Fruit fly (Drosophila melanogaster) whole organism, embryonic: ENCODE results near the gene hbt.

ENCODE experiments used
- Asciz ChIP-seq: fragments of 200-800 bp; sonication (Bioruptor generic); optimal IDR thresholded peaks from 2 replicates; lab custom pipeline; 2017; ENCODE audit warnings: missing biosample characterization, mild to moderate bottlenecking, missing genetic modification characterization, missing genetic modification reagents
- B-H2 ChIP-seq: fragments of 200-800 bp; sonication (Bioruptor generic); optimal IDR thresholded peaks from 2 replicates; lab custom pipeline; 2018; ENCODE audit warnings: missing biosample characterization, mild to moderate bottlenecking, missing genetic modification characterization
- CG10147 ChIP-seq: fragments of 200-800 bp; sonication (Bioruptor generic); optimal IDR thresholded peaks from 2 replicates; lab custom pipeline; 2019; ENCODE audit warnings: missing biosample characterization, mild to moderate bottlenecking, missing genetic modification characterization, moderate library complexity
- CG1024 ChIP-seq: fragments of 200-800 bp; sonication (Bioruptor generic); IDR thresholded peaks from 2 replicates; pipeline ENCODE4 v1.3.6; 2022; ENCODE audit warnings: missing biosample characterization, missing genetic modification characterization
- CG10543 ChIP-seq: fragments of 200-800 bp; sonication (Bioruptor generic); optimal IDR thresholded peaks from 3 replicates; lab custom pipeline; 2017; ENCODE audit warnings: missing biosample characterization, mild to moderate bottlenecking, missing genetic modification characterization, moderate library complexity
- CG10979 ChIP-seq: fragments of 200-800 bp; sonication (Bioruptor generic); optimal IDR thresholded peaks from 2 replicates; lab custom pipeline; 2018; ENCODE audit warnings: missing biosample characterization, mild to moderate bottlenecking, missing genetic modification characterization, moderate library complexity
- CG12155 ChIP-seq: fragments of 200-800 bp; sonication (Bioruptor generic); optimal IDR thresholded peaks from 3 replicates; lab custom pipeline; 2016; ENCODE audit warnings: missing biosample characterization, missing genetic modification characterization
- CG12744 ChIP-seq: fragments of 200-800 bp; sonication (Bioruptor generic); optimal IDR thresholded peaks from 2 replicates; lab custom pipeline; 2016; ENCODE audit warnings: missing biosample characterization, missing genetic modification characterization
- CG13287 ChIP-seq: fragments of 200-800 bp; sonication (Bioruptor generic); IDR thresholded peaks from 2 replicates; pipeline ENCODE4 v1.3.6; 2022; ENCODE audit warnings: missing biosample characterization, missing genetic modification characterization; ENCODE audit not compliant: partially characterized antibody
- CG15479 ChIP-seq: fragments of 200-800 bp; sonication (Bioruptor generic); optimal IDR thresholded peaks from 3 replicates; lab custom pipeline; 2019; ENCODE audit warnings: missing biosample characterization, mild to moderate bottlenecking, missing genetic modification characterization, moderate library complexity
- CG1602 ChIP-seq: fragments of 200-800 bp; sonication (Bioruptor generic); optimal IDR thresholded peaks from 3 replicates; lab custom pipeline; 2016; ENCODE audit warnings: missing biosample characterization, missing genetic modification characterization
- CG16779 ChIP-seq: fragments of 200-800 bp; sonication (Bioruptor generic); IDR thresholded peaks from 2 replicates; pipeline ENCODE4 v1.3.6; 2022; ENCODE audit warnings: missing biosample characterization, missing genetic modification characterization
- CG16815 ChIP-seq: fragments of 200-800 bp; sonication (Bioruptor generic); optimal IDR thresholded peaks from 3 replicates; lab custom pipeline; 2017; ENCODE audit warnings: missing biosample characterization, mild to moderate bottlenecking, missing genetic modification characterization
- CG17328 ChIP-seq: fragments of 200-800 bp; sonication (Bioruptor generic); IDR thresholded peaks from 2 replicates; pipeline ENCODE4 v1.3.6; 2022; ENCODE audit warnings: missing biosample characterization, missing genetic modification characterization
- CG17359 ChIP-seq: fragments of 200-800 bp; sonication (Bioruptor generic); optimal IDR thresholded peaks from 3 replicates; lab custom pipeline; 2018; ENCODE audit warnings: missing biosample characterization, mild to moderate bottlenecking, missing genetic modification characterization, moderate library complexity
- CG17361 ChIP-seq: fragments of 200-800 bp; sonication (Bioruptor generic); IDR thresholded peaks from 3 replicates; pipeline ENCODE4 v1.3.6; 2022; ENCODE audit warnings: missing biosample characterization, missing genetic modification characterization
- CG2120 ChIP-seq: fragments of 200-800 bp; sonication (Bioruptor generic); optimal IDR thresholded peaks from 3 replicates; lab custom pipeline; 2016; ENCODE audit warnings: missing biosample characterization, missing genetic modification characterization
- CG2199 ChIP-seq: fragments of 200-800 bp; sonication (Bioruptor generic); IDR thresholded peaks from 3 replicates; pipeline ENCODE4 v1.3.6; 2022; ENCODE audit warnings: missing biosample characterization, missing genetic modification characterization
- CG30403 ChIP-seq: fragments of 200-800 bp; sonication (Bioruptor generic); optimal IDR thresholded peaks from 3 replicates; lab custom pipeline; 2016; ENCODE audit warnings: missing biosample characterization, missing genetic modification characterization
- CG31441 ChIP-seq: fragments of 200-800 bp; sonication (Bioruptor generic); IDR thresholded peaks from 2 replicates; pipeline ENCODE4 v1.3.6; 2022; ENCODE audit warnings: missing biosample characterization, missing genetic modification characterization
- CG3847 ChIP-seq: fragments of 200-800 bp; sonication (Bioruptor generic); IDR thresholded peaks from 2 replicates; pipeline ENCODE4 v1.3.6; 2022; ENCODE audit warnings: missing biosample characterization, missing genetic modification characterization
- CG4424 ChIP-seq: fragments of 200-800 bp; sonication (Bioruptor generic); optimal IDR thresholded peaks from 3 replicates; lab custom pipeline; 2016; ENCODE audit warnings: missing biosample characterization, missing genetic modification characterization
- CG4820 ChIP-seq: fragments of 200-800 bp; sonication (Bioruptor generic); optimal IDR thresholded peaks from 3 replicates; lab custom pipeline; 2016; ENCODE audit warnings: missing biosample characterization, missing genetic modification characterization
- CG9727 ChIP-seq: fragments of 200-800 bp; sonication (Bioruptor generic); optimal IDR thresholded peaks from 3 replicates; lab custom pipeline; 2017; ENCODE audit warnings: missing biosample characterization, mild to moderate bottlenecking, missing genetic modification characterization
- Chrac-16 ChIP-seq: fragments of 200-800 bp; sonication (Bioruptor generic); optimal IDR thresholded peaks from 3 replicates; lab custom pipeline; 2016; ENCODE audit warnings: missing biosample characterization, missing genetic modification characterization
- Ets97D ChIP-seq: fragments of 200-800 bp; sonication (Bioruptor generic); optimal IDR thresholded peaks from 3 replicates; lab custom pipeline; 2016; ENCODE audit warnings: missing biosample characterization, missing genetic modification characterization
- Gsc ChIP-seq: fragments of 200-800 bp; sonication (Bioruptor generic); IDR thresholded peaks from 2 replicates; pipeline ENCODE4 v1.3.6; 2022; ENCODE audit warnings: missing biosample characterization, missing genetic modification characterization
- HmgD ChIP-seq: fragments of 200-800 bp; sonication (Bioruptor generic); optimal IDR thresholded peaks from 3 replicates; lab custom pipeline; 2016; ENCODE audit warnings: missing biosample characterization, missing genetic modification characterization
- MBD-R2 ChIP-seq: fragments of 200-800 bp; sonication (Bioruptor generic); IDR thresholded peaks from 2 replicates; pipeline ENCODE4 v1.3.6; 2022; ENCODE audit warnings: missing biosample characterization, missing genetic modification characterization
- Med ChIP-seq: fragments of 200-800 bp; sonication (Bioruptor generic); peaks from one replicate; lab custom pipeline; 2016; ENCODE audit warnings: missing biosample characterization, missing genetic modification characterization, mild to moderate bottlenecking, inconsistent platforms, moderate library complexity
- Meics ChIP-seq: fragments of 200-800 bp; sonication (Bioruptor generic); optimal IDR thresholded peaks from 2 replicates; lab custom pipeline; 2017; ENCODE audit warnings: missing biosample characterization, mild to moderate bottlenecking, missing genetic modification characterization
- Mes4 ChIP-seq: fragments of 200-800 bp; sonication (Bioruptor generic); optimal IDR thresholded peaks from 2 replicates; lab custom pipeline; 2016; ENCODE audit warnings: missing biosample characterization, missing genetic modification characterization
- Sin3A ChIP-seq: fragments of >200 bp; optimal IDR thresholded peaks from 2 replicates; lab custom pipeline; 2018
- Sry-β ChIP-seq: fragments of 200-800 bp; sonication (Bioruptor generic); optimal IDR thresholded peaks from 2 replicates; lab custom pipeline; 2018; ENCODE audit warnings: missing biosample characterization, mild to moderate bottlenecking, missing genetic modification characterization, moderate library complexity
- Xbp1 ChIP-seq: fragments of 200-800 bp; sonication (Bioruptor generic); optimal IDR thresholded peaks from 3 replicates; lab custom pipeline; 2016; ENCODE audit warnings: missing biosample characterization, mild to moderate bottlenecking, missing genetic modification characterization
- ato ChIP-seq: fragments of 200-800 bp; sonication (Bioruptor generic); IDR thresholded peaks from 2 replicates; pipeline ENCODE4 v1.3.6; 2022; ENCODE audit warnings: missing biosample characterization, missing genetic modification characterization; ENCODE audit not compliant: partially characterized antibody
- br ChIP-seq: fragments of >200 bp; optimal IDR thresholded peaks from 2 replicates; lab custom pipeline; 2017
- dmrt11E ChIP-seq: fragments of 200-800 bp; sonication (Bioruptor generic); optimal IDR thresholded peaks from 3 replicates; lab custom pipeline; 2018; ENCODE audit warnings: missing biosample characterization, mild to moderate bottlenecking, missing genetic modification characterization, moderate library complexity
- dmrt99B ChIP-seq: fragments of 200-800 bp; sonication (Bioruptor generic); optimal IDR thresholded peaks from 2 replicates; lab custom pipeline; 2018; ENCODE audit warnings: missing biosample characterization, mild to moderate bottlenecking, missing genetic modification characterization, moderate library complexity
- ftz-f1 ChIP-seq: fragments of 200-800 bp; sonication (Bioruptor generic); optimal IDR thresholded peaks from 2 replicates; lab custom pipeline; 2016; ENCODE audit warnings: missing biosample characterization, missing genetic modification characterization
- gsb ChIP-seq: fragments of 200-800 bp; sonication (Bioruptor generic); IDR thresholded peaks from 2 replicates; pipeline ENCODE4 v1.3.6; 2022; ENCODE audit warnings: missing biosample characterization, missing genetic modification characterization
- hbn ChIP-seq: fragments of 200-800 bp; sonication (Bioruptor generic); IDR thresholded peaks from 2 replicates; pipeline ENCODE4 v1.3.6; 2022; ENCODE audit warnings: missing biosample characterization, missing genetic modification characterization; ENCODE audit not compliant: partially characterized antibody
- jumu ChIP-seq: fragments of 200-800 bp; sonication (Bioruptor generic); optimal IDR thresholded peaks from 3 replicates; lab custom pipeline; 2016; ENCODE audit warnings: missing biosample characterization, missing genetic modification characterization
- kah ChIP-seq: fragments of 200-800 bp; sonication (Bioruptor generic); optimal IDR thresholded peaks from 2 replicates; lab custom pipeline; 2018; ENCODE audit warnings: missing biosample characterization, mild to moderate bottlenecking, missing genetic modification characterization
- odd ChIP-seq: fragments of 200-800 bp; sonication (Bioruptor generic); optimal IDR thresholded peaks from 2 replicates; lab custom pipeline; 2017; ENCODE audit warnings: missing biosample characterization, mild to moderate bottlenecking, missing genetic modification characterization
- p53 ChIP-seq: fragments of 200-800 bp; sonication (Bioruptor generic); optimal IDR thresholded peaks from 2 replicates; lab custom pipeline; 2016; ENCODE audit warnings: missing biosample characterization, missing genetic modification characterization
- ro ChIP-seq: fragments of 200-800 bp; sonication (Bioruptor generic); IDR thresholded peaks from 2 replicates; pipeline ENCODE4 v1.3.6; 2022; ENCODE audit warnings: missing biosample characterization, missing genetic modification characterization
- sd ChIP-seq: fragments of 200-800 bp; sonication (Bioruptor generic); optimal IDR thresholded peaks from 3 replicates; lab custom pipeline; 2018; ENCODE audit warnings: missing biosample characterization, mild to moderate bottlenecking, missing genetic modification characterization, moderate library complexity
- sens ChIP-seq: fragments of 200-800 bp; sonication (Bioruptor generic); peaks from one replicate; lab custom pipeline; 2016; ENCODE audit warnings: missing biosample characterization, missing genetic modification characterization
- stwl ChIP-seq: fragments of 200-800 bp; sonication (Bioruptor generic); optimal IDR thresholded peaks from 3 replicates; lab custom pipeline; 2018; ENCODE audit warnings: missing biosample characterization, mild to moderate bottlenecking, missing genetic modification characterization, moderate library complexity
- tap ChIP-seq: fragments of 200-800 bp; optimal IDR thresholded peaks from 3 replicates; lab custom pipeline; 2019; ENCODE audit warnings: missing biosample characterization, mild to moderate bottlenecking, missing genetic modification characterization, moderate library complexity
- trem ChIP-seq: fragments of 200-800 bp; optimal IDR thresholded peaks from 3 replicates; lab custom pipeline; 2019; ENCODE audit warnings: missing biosample characterization, mild to moderate bottlenecking, missing genetic modification characterization, moderate library complexity
- usp ChIP-seq: fragments of >200 bp; optimal IDR thresholded peaks from 2 replicates; lab custom pipeline; 2017; ENCODE audit warnings: missing biosample characterization, missing genetic modification characterization

hbt gene

dm6 chr2L:13289689-13290088, 41.2 kb downstream of the hbt start, which contains the start of gene CG31729 (continued):
- TF ChIP-seq p53 (GFP tag; lab: Kevin White, UChicago) (no peak), dmrt99B (tag; lab: Kevin White, UChicago) (no peak), B-H2 (GFP tag; lab: Kevin White, UChicago) (no peak), CG12744 (GFP tag; lab: Kevin White, UChicago) (no peak), CG17359 (tag; lab: Kevin White, UChicago) (no peak), MBD-R2 (GFP tag; lab: Robert Waterston, UW) (0 out of 2 replicates have a peak, but pooled peaks have one; percentile 38), CG3847 (GFP tag; lab: Robert Waterston, UW) (peak; percentile 28; the same call in 1 of the 2 replicates), CG9727 (no peak), CG15479 (GFP tag; lab: Kevin White, UChicago) (no peak), Gsc (GFP tag; lab: Robert Waterston, UW) (no peak), dmrt11E (tag; lab: Kevin White, UChicago) (no peak), CG2120 (GFP tag; lab: Kevin White, UChicago) (peak; percentile 27), stwl (tag; lab: Kevin White, UChicago) (peak; percentile 59), trem (tag; lab: Kevin White, UChicago) (peak; percentile 30), CG12155 (GFP tag; lab: Kevin White, UChicago) (peak; percentile 3), Med (GFP tag; lab: Kevin White, UChicago) (peak; percentile 79), br (lab: Kevin White, UChicago) (no peak), CG10979 (no peak), CG10543 (GFP tag; lab: Kevin White, UChicago) (no peak), CG4424 (GFP tag; lab: Kevin White, UChicago) (peak; percentile 28), Ets97D (GFP tag; lab: Kevin White, UChicago) (peak; percentile 50), CG30403 (GFP tag; lab: Kevin White, UChicago) (peak; percentile 41), ro (no peak), Xbp1 (GFP tag; lab: Kevin White, UChicago) (peak; percentile 25), hbn (GFP tag; lab: Robert Waterston, UW) (no peak), Asciz (GFP tag; lab: Kevin White, UChicago) (no peak), CG4820 (GFP tag; lab: Kevin White, UChicago) (peak; percentile 33), ftz-f1 (GFP tag; lab: Kevin White, UChicago) (peak; percentile 35), Mes4 (GFP tag; lab: Kevin White, UChicago) (no peak), Chrac-16 (peak; percentile 13), ato (GFP tag; lab: Robert Waterston, UW) (no peak), CG1602 (GFP tag; lab: Kevin White, UChicago) (no peak), CG31441 (GFP tag; lab: Robert Waterston, UW) (no peak), gsb (no peak), CG17328 (GFP tag; lab: Robert Waterston, UW) (no peak), Sin3A (no peak), kah (no peak), usp (no peak), Sry-β (no peak), tap (tag; lab: Kevin White, UChicago) (no peak), Meics (no peak), sens (peak; percentile 85), jumu (GFP tag; lab: Kevin White, UChicago) (no peak), CG1024 (no peak), CG13287 (GFP tag; lab: Robert Waterston, UW) (no peak; the same call in 1 of the 2 replicates), CG16815 (GFP tag; lab: Kevin White, UChicago) (no peak), CG10147 (no peak), sd (tag; lab: Kevin White, UChicago) (no peak), CG16779 (no peak), CG2199 (GFP tag; lab: Robert Waterston, UW) (no peak), odd (GFP tag; lab: Kevin White, UChicago) (no peak), HmgD (GFP tag; lab: Kevin White, UChicago) (no peak), CG17361 (0 out of 3 replicates have a peak, but pooled peaks have one; percentile 8)
